Worm (Caenorhabditis elegans): Measurements from ENCODE around the gene ttbk-2.2.

DNA sequence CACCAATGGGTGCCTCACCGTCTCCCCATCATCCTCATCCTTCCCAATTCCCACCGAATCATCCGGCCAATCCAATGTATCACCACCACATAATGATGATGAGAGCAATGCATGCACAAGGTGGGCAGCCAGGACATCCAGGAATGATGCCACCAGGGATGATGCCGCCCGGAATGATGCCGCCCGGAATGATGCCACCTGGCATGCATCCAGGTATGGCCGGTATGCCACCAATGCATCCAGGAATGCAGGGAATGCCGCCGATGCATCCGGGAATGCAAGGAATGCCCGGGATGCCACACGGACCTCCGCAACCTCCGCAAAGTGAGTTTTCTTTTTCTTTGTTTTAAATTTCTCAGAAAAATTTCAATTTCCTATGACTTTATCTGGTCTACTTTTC, 19.0 kb upstream of the ttbk-2.2 start:
- no peak for TF ChIP-seq ztf-29 (GFP tag; IDR thresholded peaks at IDR 0.05)
- no peak for TF ChIP-seq cog-1 (tag; optimal IDR thresholded peaks at IDR 0.05)
- TF ChIP-seq flt-1 (GFP tag; IDR thresholded peaks at IDR 0.05), result peak; percentile 15; the same call in 1 of the 2 replicates
- no peak for TF ChIP-seq med-1 (GFP tag; optimal IDR thresholded peaks at IDR 0.05; ENCODE audit: insufficient read depth)
- no peak for TF ChIP-seq klf-2 (GFP tag; conservative IDR thresholded peaks at IDR 0.05)
- TF ChIP-seq ref-1 (GFP tag; conservative IDR thresholded peaks at IDR 0.05), result no peak

All from whole organism, midembryonic.